Fruit fly (Drosophila melanogaster): ENCODE measurements around the gene CG43084.

CG43084 gene

DNA sequence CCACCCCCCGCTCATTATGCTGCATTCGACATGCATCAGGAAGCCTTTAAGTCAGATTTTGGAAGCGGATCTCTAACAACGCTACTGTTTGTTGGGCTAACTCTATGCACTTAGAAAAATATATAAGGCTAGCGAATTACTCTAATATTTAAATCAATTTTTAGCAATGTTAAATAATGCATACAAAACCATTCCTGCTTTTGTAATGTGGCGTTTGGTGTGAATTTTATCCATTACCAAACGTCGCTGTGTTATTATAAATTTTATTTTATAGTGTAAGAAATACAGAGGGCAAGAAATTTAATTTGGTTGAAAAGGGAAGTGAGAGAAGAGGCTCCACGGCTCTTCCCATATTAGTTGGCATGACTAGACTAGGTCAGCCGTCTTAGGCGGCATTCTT, 22.1 kb downstream of the CG43084 start (continued):
- TF ChIP-seq bbx (GFP tag; IDR thresholded peaks at IDR 0.05; ENCODE audit: partially characterized antibody), result no peak
- no peak for TF ChIP-seq pan (optimal IDR thresholded peaks at IDR 0.05)
- TF ChIP-seq pan (GFP tag; optimal IDR thresholded peaks at IDR 0.05 in 1 of 2, IDR thresholded peaks at IDR 0.05 in 1 of 2), result no peak
- TF ChIP-seq ara (GFP tag; IDR thresholded peaks at IDR 0.05), result peak; percentile 50; the same call in 1 of the 2 replicates
- peak; percentile 38 for TF ChIP-seq gcm (GFP tag; optimal IDR thresholded peaks at IDR 0.05)
- TF ChIP-seq CG10147 (GFP tag; optimal IDR thresholded peaks at IDR 0.05), result no peak
- TF ChIP-seq CG13123 (GFP tag; optimal IDR thresholded peaks at IDR 0.05), result no peak
- TF ChIP-seq so (GFP tag; IDR thresholded peaks at IDR 0.05), result no peak
- TF ChIP-seq Xbp1 (GFP tag; optimal IDR thresholded peaks at IDR 0.05), result peak; percentile 21
- peak; percentile 31 for TF ChIP-seq Spps (tag; optimal IDR thresholded peaks at IDR 0.05)
- TF ChIP-seq CG7786 (GFP tag; optimal IDR thresholded peaks at IDR 0.05), result no peak
- peak; percentile 12 for TF ChIP-seq CG17802 (tag; optimal IDR thresholded peaks at IDR 0.05)
- TF ChIP-seq fd64A (GFP tag; optimal IDR thresholded peaks at IDR 0.05), result no peak
- TF ChIP-seq CG11560 (tag; IDR thresholded peaks at IDR 0.05), result no peak
- TF ChIP-seq kay (GFP tag; optimal IDR thresholded peaks at IDR 0.05), result no peak
- TF ChIP-seq nerfin-2 (GFP tag; IDR thresholded peaks at IDR 0.05; ENCODE audit: partially characterized antibody), result no peak
- TF ChIP-seq CG12219 (GFP tag; optimal IDR thresholded peaks at IDR 0.05), result no peak
- no peak for TF ChIP-seq CG32772 (GFP tag; IDR thresholded peaks at IDR 0.05)
- TF ChIP-seq ftz-f1 (GFP tag; optimal IDR thresholded peaks at IDR 0.05), result no peak
- TF ChIP-seq CG13894 (tag; optimal IDR thresholded peaks at IDR 0.05), result no peak
- no peak for TF ChIP-seq NfI (GFP tag; optimal IDR thresholded peaks at IDR 0.05)
- TF ChIP-seq CG8924 (tag; optimal IDR thresholded peaks at IDR 0.05), result peak; percentile 31
- peak; percentile 43 for TF ChIP-seq CG4424 (GFP tag; optimal IDR thresholded peaks at IDR 0.05)
- no peak for TF ChIP-seq CG17186 (GFP tag; optimal IDR thresholded peaks at IDR 0.05)
- TF ChIP-seq CrebB (tag; optimal IDR thresholded peaks at IDR 0.05), result no peak
- TF ChIP-seq wek (GFP tag; optimal IDR thresholded peaks at IDR 0.05), result no peak
- TF ChIP-seq CG18262 (tag; optimal IDR thresholded peaks at IDR 0.05), result peak; percentile 60
- no peak for TF ChIP-seq CG7357 (GFP tag; IDR thresholded peaks at IDR 0.05)
- TF ChIP-seq mirr (GFP tag; optimal IDR thresholded peaks at IDR 0.05), result no peak
- no peak for TF ChIP-seq ac (GFP tag; optimal IDR thresholded peaks at IDR 0.05)
- no peak for TF ChIP-seq CG15269 (tag; optimal IDR thresholded peaks at IDR 0.05)
- TF ChIP-seq HmgZ (tag; optimal IDR thresholded peaks at IDR 0.05), result no peak
- TF ChIP-seq Pdp1 (GFP tag; optimal IDR thresholded peaks at IDR 0.05), result peak in 1 of 2 experiments; percentile 19
- TF ChIP-seq Sry-δ (GFP tag; optimal IDR thresholded peaks at IDR 0.05), result no peak
- TF ChIP-seq CG17829 (tag; optimal IDR thresholded peaks at IDR 0.05), result peak; percentile 61
- 0 out of 3 replicates have a peak, but pooled peaks have one; percentile 15 for TF ChIP-seq otp (GFP tag; IDR thresholded peaks at IDR 0.05)
- TF ChIP-seq Fer3 (tag; optimal IDR thresholded peaks at IDR 0.05), result no peak
- no peak for TF ChIP-seq CG7372 (GFP tag; IDR thresholded peaks at IDR 0.05)
- TF ChIP-seq ERR (GFP tag; optimal IDR thresholded peaks at IDR 0.05), result no peak
- TF ChIP-seq dmrt99B (tag; optimal IDR thresholded peaks at IDR 0.05), result peak; percentile 23
- peak in 1 of 2 experiments; percentile 75 for TF ChIP-seq bsh (GFP tag; optimal IDR thresholded peaks at IDR 0.05)
- no peak for TF ChIP-seq Ets97D (GFP tag; optimal IDR thresholded peaks at IDR 0.05)
- peak; percentile 39 for TF ChIP-seq fd96Cb (tag; optimal IDR thresholded peaks at IDR 0.05)
- TF ChIP-seq sna (GFP tag; IDR thresholded peaks at IDR 0.05; ENCODE audit: partially characterized antibody), result no peak
- no peak for TF ChIP-seq tll (GFP tag; optimal IDR thresholded peaks at IDR 0.05)
- no peak for TF ChIP-seq gce (GFP tag; IDR thresholded peaks at IDR 0.05)
- TF ChIP-seq Nf-YB (GFP tag; optimal IDR thresholded peaks at IDR 0.05), result no peak
- TF ChIP-seq CG12659 (GFP tag; optimal IDR thresholded peaks at IDR 0.05), result no peak
- TF ChIP-seq HLHmδ (GFP tag; optimal IDR thresholded peaks at IDR 0.05), result no peak
- TF ChIP-seq CG2199 (GFP tag; IDR thresholded peaks at IDR 0.05), result no peak

Measured in whole organism, embryonic.